Worm (Caenorhabditis elegans): Measurements from ENCODE around the gene F31B9.2.

The F31B9.2 gene

ce11 chrX:15939224-15939623 lies 22.1 kb downstream of the F31B9.2 start, which contains the start of gene mrp-3:
Gene mrp-3, minus strand, starts transcription at chrX:15939324.
- TF ChIP-seq sptf-1 (tag; optimal IDR thresholded peaks at IDR 0.05) = no peak
- no peak for TF ChIP-seq elt-3 (tag; optimal IDR thresholded peaks at IDR 0.05)
- no peak for TF ChIP-seq nhr-237 (tag; optimal IDR thresholded peaks at IDR 0.05)
- TF ChIP-seq snpc-4 (tag; optimal IDR thresholded peaks at IDR 0.05) = no peak
- TF ChIP-seq elt-1 (tag; optimal IDR thresholded peaks at IDR 0.05; ENCODE audit: borderline replicate concordance, insufficient read depth) = no peak
- TF ChIP-seq bed-3 (GFP tag; optimal IDR thresholded peaks at IDR 0.05) = no peak
- no peak for TF ChIP-seq nhr-12 (tag; optimal IDR thresholded peaks at IDR 0.05)
- TF ChIP-seq blmp-1 (tag; optimal IDR thresholded peaks at IDR 0.05) = no peak
- TF ChIP-seq ceh-39 (tag; optimal IDR thresholded peaks at IDR 0.05) = no peak
- TF ChIP-seq nhr-2 (tag; optimal IDR thresholded peaks at IDR 0.05) = no peak
- no peak for TF ChIP-seq cnd-1 (tag; optimal IDR thresholded peaks at IDR 0.05)
- TF ChIP-seq ceh-43 (GFP tag; optimal IDR thresholded peaks at IDR 0.05) = no peak
- TF ChIP-seq ztf-11 (tag; optimal IDR thresholded peaks at IDR 0.05) = no peak
- TF ChIP-seq mls-2 (tag; optimal IDR thresholded peaks at IDR 0.05) = no peak
- TF ChIP-seq lsy-2 (tag; optimal IDR thresholded peaks at IDR 0.05) = no peak
- TF ChIP-seq nhr-28 (tag; optimal IDR thresholded peaks at IDR 0.05) = no peak
- no peak for TF ChIP-seq tbx-8 (GFP tag; optimal IDR thresholded peaks at IDR 0.05)
- no peak for TF ChIP-seq unc-39 (tag; optimal IDR thresholded peaks at IDR 0.05)
- no peak for TF ChIP-seq unc-62 (GFP tag; optimal IDR thresholded peaks at IDR 0.05)

- TF ChIP-seq lin-13 (tag; optimal IDR thresholded peaks at IDR 0.05) (no peak), elt-1 (tag; optimal IDR thresholded peaks at IDR 0.05; ENCODE audit: borderline replicate concordance, insufficient read depth) (no peak), M03D4.4 (tag; optimal IDR thresholded peaks at IDR 0.05) (no peak), ceh-43 (GFP tag; optimal IDR thresholded peaks at IDR 0.05) (no peak), bed-3 (GFP tag; optimal IDR thresholded peaks at IDR 0.05) (no peak), ham-2 (GFP tag; optimal IDR thresholded peaks at IDR 0.05) (no peak), unc-62 (GFP tag; optimal IDR thresholded peaks at IDR 0.05) (no peak), sem-2 (GFP tag; optimal IDR thresholded peaks at IDR 0.05) (no peak), unc-120 (tag; optimal IDR thresholded peaks at IDR 0.05; ENCODE audit: poor library complexity, severe bottlenecking) (no peak)
These were observed 22.7 kb downstream of the F31B9.2 start for ce11 chrX:15939759-15940334.

- TF ChIP-seq elt-1 (tag; optimal IDR thresholded peaks at IDR 0.05; ENCODE audit: borderline replicate concordance, insufficient read depth) (no peak), unc-39 (tag; optimal IDR thresholded peaks at IDR 0.05) (no peak), sptf-1 (tag; optimal IDR thresholded peaks at IDR 0.05) (no peak), unc-120 (tag; optimal IDR thresholded peaks at IDR 0.05; ENCODE audit: poor library complexity, severe bottlenecking) (no peak), M03D4.4 (tag; optimal IDR thresholded peaks at IDR 0.05) (no peak), cnd-1 (tag; optimal IDR thresholded peaks at IDR 0.05) (no peak), mep-1 (tag; optimal IDR thresholded peaks at IDR 0.05) (no peak), lin-32 (GFP tag; optimal IDR thresholded peaks at IDR 0.05) (no peak), bed-3 (GFP tag; optimal IDR thresholded peaks at IDR 0.05) (no peak), tbx-8 (GFP tag; optimal IDR thresholded peaks at IDR 0.05) (no peak), ceh-43 (GFP tag; optimal IDR thresholded peaks at IDR 0.05) (no peak), nhr-12 (tag; optimal IDR thresholded peaks at IDR 0.05) (no peak), elt-3 (tag; optimal IDR thresholded peaks at IDR 0.05) (no peak), blmp-1 (tag; optimal IDR thresholded peaks at IDR 0.05) (no peak), ces-1 (GFP tag; optimal IDR thresholded peaks at IDR 0.05) (no peak), drap-1 (GFP tag; optimal IDR thresholded peaks at IDR 0.05) (no peak), flh-1 (GFP tag; optimal IDR thresholded peaks at IDR 0.05) (no peak), ham-2 (GFP tag; optimal IDR thresholded peaks at IDR 0.05) (no peak), mls-2 (tag; optimal IDR thresholded peaks at IDR 0.05) (no peak)
These were observed 26.5 kb downstream of the F31B9.2 start, which contains the start of gene mec-5 for ce11 chrX:15943709-15944108. Gene mec-5, plus strand, starts transcription at chrX:15944009.

ce11 chrX:15944198-15944597 lies 27.0 kb downstream of the F31B9.2 start:
- no peak for TF ChIP-seq ham-2 (GFP tag; optimal IDR thresholded peaks at IDR 0.05)
- no peak for TF ChIP-seq nhr-2 (tag; optimal IDR thresholded peaks at IDR 0.05)
- TF ChIP-seq ztf-11 (tag; optimal IDR thresholded peaks at IDR 0.05) = no peak
- TF ChIP-seq unc-39 (tag; optimal IDR thresholded peaks at IDR 0.05) = no peak
- no peak for TF ChIP-seq ceh-39 (tag; optimal IDR thresholded peaks at IDR 0.05)
- no peak for TF ChIP-seq mab-5 (tag; optimal IDR thresholded peaks at IDR 0.05)
- no peak for TF ChIP-seq lsy-2 (tag; optimal IDR thresholded peaks at IDR 0.05)
- no peak for TF ChIP-seq zip-8 (tag; optimal IDR thresholded peaks at IDR 0.05)
- no peak for TF ChIP-seq flh-1 (GFP tag; optimal IDR thresholded peaks at IDR 0.05)
- TF ChIP-seq snpc-4 (tag; optimal IDR thresholded peaks at IDR 0.05) = no peak
- no peak for TF ChIP-seq M03D4.4 (tag; optimal IDR thresholded peaks at IDR 0.05)
- TF ChIP-seq nhr-12 (tag; optimal IDR thresholded peaks at IDR 0.05) = no peak
- no peak for TF ChIP-seq nhr-76 (tag; optimal IDR thresholded peaks at IDR 0.05)
- no peak for TF ChIP-seq pha-4 (tag; optimal IDR thresholded peaks at IDR 0.05)
- TF ChIP-seq unc-120 (tag; optimal IDR thresholded peaks at IDR 0.05; ENCODE audit: poor library complexity, severe bottlenecking) = no peak
- no peak for TF ChIP-seq cnd-1 (tag; optimal IDR thresholded peaks at IDR 0.05)
- no peak for TF ChIP-seq bed-3 (GFP tag; optimal IDR thresholded peaks at IDR 0.05)
- TF ChIP-seq unc-62 (GFP tag; optimal IDR thresholded peaks at IDR 0.05) = no peak
